Fruit fly (Drosophila melanogaster) whole organism, embryonic: ENCODE data around the gene CG17666.

Experiments
- Ada2b ChIP-seq: fragments of 200-800 bp; sonication (Bioruptor generic); IDR thresholded peaks from 2 replicates; pipeline ENCODE4 v1.3.6; 2022; ENCODE audit warnings: missing biosample characterization, missing genetic modification characterization
- CG18476 ChIP-seq: fragments of 200-800 bp; sonication (Bioruptor generic); optimal IDR thresholded peaks from 2 replicates; lab custom pipeline; 2016; ENCODE audit warnings: missing biosample characterization, mild to moderate bottlenecking, missing genetic modification characterization
- CG30020 ChIP-seq: fragments of 200-800 bp; optimal IDR thresholded peaks from 2 replicates; lab custom pipeline; 2019; ENCODE audit warnings: missing biosample characterization, mild to moderate bottlenecking, missing genetic modification characterization, moderate library complexity
- MTF-1 ChIP-seq: fragments of 200-800 bp; sonication (Bioruptor generic); optimal IDR thresholded peaks from 2 replicates; lab custom pipeline; 2018; ENCODE audit warnings: missing biosample characterization, mild to moderate bottlenecking, missing genetic modification characterization, borderline replicate concordance
- NC2α ChIP-seq: fragments of 200-800 bp; sonication (Bioruptor generic); optimal IDR thresholded peaks from 2 replicates; lab custom pipeline; 2016; ENCODE audit warnings: missing biosample characterization, missing genetic modification characterization
- Stat92E ChIP-seq, 3 experiments: fragments of >200 bp in 2 of 3; fragments of 200-800 bp in 1 of 3; sonication (Bioruptor generic) in 1 of 3; optimal IDR thresholded peaks; 2 replicates each; lab custom pipeline; 2017 to 2019; ENCODE audit warnings: missing biosample characterization in 3 of 3, missing genetic modification characterization in 3 of 3, mild to moderate bottlenecking in 1 of 3, moderate library complexity in 1 of 3
- bowl ChIP-seq: fragments of 200-800 bp; sonication (Bioruptor generic); IDR thresholded peaks from 2 replicates; pipeline ENCODE4 v1.3.6; 2022; ENCODE audit warnings: missing biosample characterization, missing genetic modification characterization
- eve ChIP-seq, 2 experiments: fragments of >200 bp; optimal IDR thresholded peaks; 2 replicates each; lab custom pipeline; 2017; ENCODE audit warnings: missing biosample characterization in 2 of 2, missing genetic modification characterization in 2 of 2
- fd3F ChIP-seq: fragments of 200-800 bp; sonication (Bioruptor generic); optimal IDR thresholded peaks from 2 replicates; lab custom pipeline; 2018; ENCODE audit warnings: missing biosample characterization, mild to moderate bottlenecking, missing genetic modification characterization, moderate library complexity
- jumu ChIP-seq: fragments of 200-800 bp; sonication (Bioruptor generic); optimal IDR thresholded peaks from 3 replicates; lab custom pipeline; 2016; ENCODE audit warnings: missing biosample characterization, missing genetic modification characterization
- luna ChIP-seq: fragments of 200-800 bp; sonication (Bioruptor generic); optimal IDR thresholded peaks from 2 replicates; lab custom pipeline; 2016; ENCODE audit warnings: missing biosample characterization, missing genetic modification characterization
- nmo ChIP-seq: fragments of 200-800 bp; sonication (Bioruptor generic); optimal IDR thresholded peaks from 2 replicates; lab custom pipeline; 2018; ENCODE audit warnings: missing biosample characterization, mild to moderate bottlenecking, missing genetic modification characterization, moderate library complexity

- TF ChIP-seq CG30020 (no peak), eve (GFP tag; optimal IDR thresholded peaks at IDR 0.05; lab: Kevin White, UChicago) (no peak), Ada2b (GFP tag; lab: Robert Waterston, UW) (no peak), Stat92E (GFP tag; optimal IDR thresholded peaks at IDR 0.05; lab: Kevin White, UChicago) (no peak), CG18476 (no peak), nmo (GFP tag; lab: Kevin White, UChicago) (no peak), NC2α (GFP tag; lab: Kevin White, UChicago) (no peak), bowl (GFP tag; lab: Robert Waterston, UW) (no peak), jumu (GFP tag; lab: Kevin White, UChicago) (no peak), MTF-1 (GFP tag; lab: Kevin White, UChicago) (no peak), fd3F (no peak), luna (GFP tag; lab: Kevin White, UChicago) (no peak)
Measured at dm6 chr3L:12805660-12806289, 24.6 kb downstream of the CG17666 start, which contains the start of gene Sap130.
